Fruit fly (Drosophila melanogaster): ENCODE measurements around the gene Adk2.

Gene Adk2

dm6 chr3L:13041292-13042067 lies 19.0 kb upstream of the Adk2 start, which contains the start of gene RpS4:
Gene RpS4 (plus strand): TSS chr3L:13041756.
- TF ChIP-seq EcR (GFP tag; optimal IDR thresholded peaks at IDR 0.05) (no peak), psq (optimal IDR thresholded peaks at IDR 0.05) (no peak), usp (GFP tag; optimal IDR thresholded peaks at IDR 0.05) (no peak), CG8478 (optimal IDR thresholded peaks at IDR 0.05) (no peak), pan (optimal IDR thresholded peaks at IDR 0.05) (no peak), Dll (optimal IDR thresholded peaks at IDR 0.05) (no peak)

- TF ChIP-seq pan (optimal IDR thresholded peaks at IDR 0.05): no peak
- TF ChIP-seq CG8478 (optimal IDR thresholded peaks at IDR 0.05): no peak
- TF ChIP-seq Dll (optimal IDR thresholded peaks at IDR 0.05): no peak
These were observed 18.4 kb upstream of the Adk2 start for dm6 chr3L:13040849-13041248.

- TF ChIP-seq CG8478 (optimal IDR thresholded peaks at IDR 0.05): no peak
- no peak for TF ChIP-seq usp (GFP tag; optimal IDR thresholded peaks at IDR 0.05)
- no peak for TF ChIP-seq EcR (GFP tag; optimal IDR thresholded peaks at IDR 0.05)
- no peak for TF ChIP-seq psq (optimal IDR thresholded peaks at IDR 0.05)
These were observed 14.4 kb upstream of the Adk2 start, which contains the start of gene Srrm1 for dm6 chr3L:13036706-13037457. Gene Srrm1 (plus strand): TSS chr3L:13036821.

dm6 chr3L:13033361-13033760 lies 10.9 kb upstream of the Adk2 start:
- TF ChIP-seq psq (optimal IDR thresholded peaks at IDR 0.05): no peak
- TF ChIP-seq Dll (optimal IDR thresholded peaks at IDR 0.05): no peak
- no peak for TF ChIP-seq pan (optimal IDR thresholded peaks at IDR 0.05)
- no peak for TF ChIP-seq CG8478 (optimal IDR thresholded peaks at IDR 0.05)
- no peak for TF ChIP-seq usp (GFP tag; optimal IDR thresholded peaks at IDR 0.05)
- no peak for TF ChIP-seq EcR (GFP tag; optimal IDR thresholded peaks at IDR 0.05)

dm6 chr3L:13032915-13033282 lies 10.4 kb upstream of the Adk2 start:
- TF ChIP-seq EcR (GFP tag; optimal IDR thresholded peaks at IDR 0.05): no peak
- no peak for TF ChIP-seq psq (optimal IDR thresholded peaks at IDR 0.05)
- no peak for TF ChIP-seq CG8478 (optimal IDR thresholded peaks at IDR 0.05)
- no peak for TF ChIP-seq usp (GFP tag; optimal IDR thresholded peaks at IDR 0.05)
- TF ChIP-seq pan (optimal IDR thresholded peaks at IDR 0.05): no peak
- TF ChIP-seq Dll (optimal IDR thresholded peaks at IDR 0.05): no peak

dm6 chr3L:13032085-13032914 lies 9.8 kb upstream of the Adk2 start:
- no peak for TF ChIP-seq EcR (GFP tag; optimal IDR thresholded peaks at IDR 0.05)
- no peak for TF ChIP-seq pan (optimal IDR thresholded peaks at IDR 0.05)
- TF ChIP-seq psq (optimal IDR thresholded peaks at IDR 0.05): no peak
- TF ChIP-seq CG8478 (optimal IDR thresholded peaks at IDR 0.05): no peak
- TF ChIP-seq usp (GFP tag; optimal IDR thresholded peaks at IDR 0.05): no peak
- no peak for TF ChIP-seq Dll (optimal IDR thresholded peaks at IDR 0.05)

dm6 chr3L:13031326-13031725 lies 8.8 kb upstream of the Adk2 start:
- TF ChIP-seq usp (GFP tag; optimal IDR thresholded peaks at IDR 0.05): no peak
- TF ChIP-seq EcR (GFP tag; optimal IDR thresholded peaks at IDR 0.05): no peak
- no peak for TF ChIP-seq CG8478 (optimal IDR thresholded peaks at IDR 0.05)
- no peak for TF ChIP-seq pan (optimal IDR thresholded peaks at IDR 0.05)
- TF ChIP-seq Dll (optimal IDR thresholded peaks at IDR 0.05): no peak
- TF ChIP-seq psq (optimal IDR thresholded peaks at IDR 0.05): no peak

- no peak for TF ChIP-seq CG8478 (optimal IDR thresholded peaks at IDR 0.05)
- TF ChIP-seq Dll (optimal IDR thresholded peaks at IDR 0.05): no peak
- no peak for TF ChIP-seq psq (optimal IDR thresholded peaks at IDR 0.05)
- no peak for TF ChIP-seq EcR (GFP tag; optimal IDR thresholded peaks at IDR 0.05)
- no peak for TF ChIP-seq pan (optimal IDR thresholded peaks at IDR 0.05)
- no peak for TF ChIP-seq usp (GFP tag; optimal IDR thresholded peaks at IDR 0.05)
These were observed 7.7 kb upstream of the Adk2 start for dm6 chr3L:13030055-13030634.

- TF ChIP-seq pan (optimal IDR thresholded peaks at IDR 0.05) (no peak), EcR (GFP tag; optimal IDR thresholded peaks at IDR 0.05) (no peak), Dll (optimal IDR thresholded peaks at IDR 0.05) (no peak), psq (optimal IDR thresholded peaks at IDR 0.05) (no peak), CG8478 (optimal IDR thresholded peaks at IDR 0.05) (no peak), usp (GFP tag; optimal IDR thresholded peaks at IDR 0.05) (no peak)
These were observed 6.3 kb upstream of the Adk2 start, which contains the start of gene CG17672 for dm6 chr3L:13028740-13029139. Gene CG17672 (plus strand): TSS chr3L:13028962.

dm6 chr3L:13027333-13027732 lies 4.8 kb upstream of the Adk2 start:
- TF ChIP-seq CG8478 (optimal IDR thresholded peaks at IDR 0.05) (no peak), pan (optimal IDR thresholded peaks at IDR 0.05) (no peak), EcR (GFP tag; optimal IDR thresholded peaks at IDR 0.05) (no peak), psq (optimal IDR thresholded peaks at IDR 0.05) (no peak), Dll (optimal IDR thresholded peaks at IDR 0.05) (no peak), usp (GFP tag; optimal IDR thresholded peaks at IDR 0.05) (no peak)

dm6 chr3L:13026872-13027271 lies 4.4 kb upstream of the Adk2 start:
- TF ChIP-seq EcR (GFP tag; optimal IDR thresholded peaks at IDR 0.05) (no peak), psq (optimal IDR thresholded peaks at IDR 0.05) (no peak), CG8478 (optimal IDR thresholded peaks at IDR 0.05) (no peak), Dll (optimal IDR thresholded peaks at IDR 0.05) (no peak), usp (GFP tag; optimal IDR thresholded peaks at IDR 0.05) (no peak), pan (optimal IDR thresholded peaks at IDR 0.05) (no peak)
